Worm (Caenorhabditis elegans): ENCODE measurements around the gene klf-2.

- TF ChIP-seq unc-42 (tag; optimal IDR thresholded peaks at IDR 0.05) (no peak), pat-9 (tag; optimal IDR thresholded peaks at IDR 0.05) (no peak), F13H6.1 (tag; optimal IDR thresholded peaks at IDR 0.05) (no peak), elt-2 (tag; optimal IDR thresholded peaks at IDR 0.05) (no peak), mec-3 (tag; optimal IDR thresholded peaks at IDR 0.05; ENCODE audit: borderline replicate concordance) (no peak), unc-55 (GFP tag; optimal IDR thresholded peaks at IDR 0.05) (no peak), ceh-14 (tag; optimal IDR thresholded peaks at IDR 0.05) (no peak), sox-4 (tag; optimal IDR thresholded peaks at IDR 0.05) (no peak), ceh-30 (tag; optimal IDR thresholded peaks at IDR 0.05) (no peak), ztf-16 (tag; optimal IDR thresholded peaks at IDR 0.05) (no peak), lim-6 (tag; optimal IDR thresholded peaks at IDR 0.05) (no peak), zip-5 (tag; optimal IDR thresholded peaks at IDR 0.05) (no peak), tbx-7 (tag; optimal IDR thresholded peaks at IDR 0.05) (no peak), madf-2 (tag; optimal IDR thresholded peaks at IDR 0.05) (no peak)
Measured at ce11 chrV:20710642-20711041, 25.2 kb downstream of the klf-2 start.

Data from whole organism, late embryonic.